2 fruit fly cellular contexts compared by ENCODE assay signal in the genomic region with DNA sequence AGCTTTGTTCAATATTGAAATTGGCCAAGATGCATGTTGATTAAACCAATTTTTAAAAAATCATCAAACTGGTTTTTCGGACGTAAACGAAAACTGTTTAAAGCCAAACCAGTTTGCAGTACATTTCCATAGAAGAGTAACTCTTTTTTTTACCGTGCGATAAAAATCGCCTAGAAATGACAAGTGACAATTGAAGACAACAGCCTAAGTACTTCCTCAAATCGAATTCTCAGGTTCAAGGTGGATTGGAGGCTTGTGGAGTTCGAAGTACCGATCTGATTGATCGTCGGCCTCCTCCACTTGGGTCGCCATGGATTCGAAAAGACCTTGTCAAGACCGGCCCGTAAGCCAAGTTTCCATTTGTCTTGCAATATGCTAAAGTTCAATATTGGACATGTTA.
TF ChIP-seq lines count a peak whose summit lies in the region.

No protein-coding gene starts in this region.

- TF ChIP-seq CTCF in whole organism, embryonic (GFP tag; optimal IDR thresholded peaks at IDR 0.05; lab: Kevin White, UChicago) = no peak

TF ChIP-seq in whole organism, embryonic, 481 proteins besides CTCF, POLR2A, EP300 and RAD21:
- no peak for TF ChIP-seq cas (GFP tag; IDR thresholded peaks at IDR 0.05; lab: Robert Waterston, UW)
- TF ChIP-seq sens (GFP tag; lab: Kevin White, UChicago) = peak; percentile 47
- TF ChIP-seq HLH54F (GFP tag; optimal IDR thresholded peaks at IDR 0.05; lab: Kevin White, UChicago) = no peak
- TF ChIP-seq CG2875 (GFP tag; optimal IDR thresholded peaks at IDR 0.05; lab: Kevin White, UChicago) = no peak
- TF ChIP-seq danr (GFP tag; IDR thresholded peaks at IDR 0.05; lab: Robert Waterston, UW) = no peak
- no peak for TF ChIP-seq ap (GFP tag; IDR thresholded peaks at IDR 0.05; lab: Robert Waterston, UW)
- TF ChIP-seq pfk (GFP tag; optimal IDR thresholded peaks at IDR 0.05; lab: Kevin White, UChicago) = no peak
- no peak for TF ChIP-seq dpn (GFP tag; optimal IDR thresholded peaks at IDR 0.05; lab: Kevin White, UChicago)
- TF ChIP-seq Eip74EF (GFP tag; optimal IDR thresholded peaks at IDR 0.05; lab: Kevin White, UChicago) = peak in 1 of 2 experiments; percentile 63
TF ChIP-seq in whole organism, embryonic: peak in this region for 2.

TF ChIP-seq in whole organism, prepupa, 60 proteins besides CTCF, POLR2A, EP300 and RAD21:
- no peak for TF ChIP-seq fd59A (GFP tag; optimal IDR thresholded peaks at IDR 0.05; lab: Kevin White, UChicago)
- peak; percentile 56 for TF ChIP-seq Eip78C (GFP tag; lab: Kevin White, UChicago)
- no peak for TF ChIP-seq CG15336 (GFP tag; IDR thresholded peaks at IDR 0.05; lab: Robert Waterston, UW)
- no peak for TF ChIP-seq acj6 (GFP tag; optimal IDR thresholded peaks at IDR 0.05; lab: Kevin White, UChicago)
- no peak for TF ChIP-seq Hr38 (GFP tag; optimal IDR thresholded peaks at IDR 0.05; lab: Kevin White, UChicago)
- TF ChIP-seq CG3032 (tag; optimal IDR thresholded peaks at IDR 0.05; lab: Kevin White, UChicago) = no peak
- no peak for TF ChIP-seq fd85E (GFP tag; optimal IDR thresholded peaks at IDR 0.05; lab: Kevin White, UChicago)
